Worm (Caenorhabditis elegans): ENCODE results near the gene cyp-37A1.

Gene cyp-37A1

DNA sequence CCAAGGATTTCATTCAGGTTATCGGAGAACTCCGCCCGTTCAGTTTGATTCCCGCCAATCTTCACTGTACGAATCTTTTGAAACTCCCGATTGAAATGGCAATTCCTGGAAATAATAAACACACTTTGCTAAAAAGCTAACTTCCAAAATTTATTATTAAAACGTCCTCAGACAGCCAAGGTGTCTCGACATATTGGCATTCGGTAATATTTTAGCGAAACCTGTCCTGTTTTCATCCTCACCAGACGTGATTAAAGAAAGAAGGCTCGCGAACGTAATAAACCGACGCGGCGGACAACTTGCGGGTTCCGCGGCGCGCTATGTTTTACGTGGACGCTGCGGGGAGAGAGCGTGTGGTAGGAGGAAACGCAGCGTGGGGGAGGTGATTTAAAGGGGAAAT, 1.4 kb upstream of the cyp-37A1 start (continued):
- TF ChIP-seq skn-1 (tag; optimal IDR thresholded peaks at IDR 0.05): peak; percentile 34
- peak; percentile 49 for TF ChIP-seq isw-1 (GFP tag; IDR thresholded peaks at IDR 0.05)
- TF ChIP-seq aly-2 (tag; optimal IDR thresholded peaks at IDR 0.05): peak; percentile 82
- peak; percentile 57 for TF ChIP-seq C04F5.9 (tag; optimal IDR thresholded peaks at IDR 0.05)
- no peak for TF ChIP-seq ceh-63 (GFP tag; optimal IDR thresholded peaks at IDR 0.05)
- peak in 2 of 6 experiments; percentile 67 to 70 for TF ChIP-seq elt-3 (tag; optimal IDR thresholded peaks at IDR 0.05)
- peak; percentile 30 for TF ChIP-seq hlh-4 (tag; optimal IDR thresholded peaks at IDR 0.05)
- TF ChIP-seq lin-13 (GFP tag; optimal IDR thresholded peaks at IDR 0.05): peak; percentile 30
- TF ChIP-seq nhr-11 (tag; optimal IDR thresholded peaks at IDR 0.05): peak; percentile 49
- peak; percentile 3 for TF ChIP-seq F16B12.6 (tag; optimal IDR thresholded peaks at IDR 0.05)
- peak; percentile 79 for TF ChIP-seq irx-1 (tag; optimal IDR thresholded peaks at IDR 0.05)
- TF ChIP-seq hlh-17 (GFP tag; optimal IDR thresholded peaks at IDR 0.05; ENCODE audit: borderline replicate concordance): no peak
- TF ChIP-seq mep-1 (tag; optimal IDR thresholded peaks at IDR 0.05): peak; percentile 79
- TF ChIP-seq C34B4.2 (tag; optimal IDR thresholded peaks at IDR 0.05): peak; percentile 5
- TF ChIP-seq pag-3 (tag; optimal IDR thresholded peaks at IDR 0.05; ENCODE audit: borderline replicate concordance, insufficient read depth): peak; percentile 54
- TF ChIP-seq jun-1 (tag; optimal IDR thresholded peaks at IDR 0.05): peak; percentile 71
- peak; percentile 91 for TF ChIP-seq snu-23 (GFP tag; optimal IDR thresholded peaks at IDR 0.05)
- TF ChIP-seq ceh-8 (GFP tag; optimal IDR thresholded peaks at IDR 0.05): peak; percentile 79
- TF ChIP-seq nhr-20 (tag; optimal IDR thresholded peaks at IDR 0.05): peak; percentile 91
- TF ChIP-seq pax-3 (tag; optimal IDR thresholded peaks at IDR 0.05): peak; percentile 67
- TF ChIP-seq nhr-47 (tag; optimal IDR thresholded peaks at IDR 0.05): peak; percentile 93
- TF ChIP-seq nhr-85 (tag): peak; percentile 97
- no peak for TF ChIP-seq nhr-28 (tag; optimal IDR thresholded peaks at IDR 0.05)
- peak; percentile 44 for TF ChIP-seq fos-1 (tag; optimal IDR thresholded peaks at IDR 0.05)
- TF ChIP-seq Y116A8C.19 (tag; optimal IDR thresholded peaks at IDR 0.05; ENCODE audit: borderline replicate concordance): no peak
- TF ChIP-seq tbx-2 (tag; optimal IDR thresholded peaks at IDR 0.05): peak; percentile 80
- no peak for TF ChIP-seq fkh-4 (tag; optimal IDR thresholded peaks at IDR 0.05; ENCODE audit: borderline replicate concordance)
- peak; percentile 81 for TF ChIP-seq zip-4 (GFP tag; optimal IDR thresholded peaks at IDR 0.05)
- TF ChIP-seq efl-1 (optimal IDR thresholded peaks at IDR 0.05): peak; percentile 53 to 80
- TF ChIP-seq efl-1 (GFP tag; optimal IDR thresholded peaks at IDR 0.05 in 1 of 2): peak; percentile 62 to 96
- TF ChIP-seq rnt-1 (tag; optimal IDR thresholded peaks at IDR 0.05): peak; percentile 85
- peak; percentile 22 to 58 (median 33) for TF ChIP-seq ceh-82 (tag; optimal IDR thresholded peaks at IDR 0.05)
- peak; percentile 84 for TF ChIP-seq dsc-1 (tag; optimal IDR thresholded peaks at IDR 0.05)
- TF ChIP-seq hpl-2 (GFP tag; optimal IDR thresholded peaks at IDR 0.05): peak; percentile 54
- peak; percentile 40 to 80 for TF ChIP-seq lin-35 (GFP tag; optimal IDR thresholded peaks at IDR 0.05)
- TF ChIP-seq nhr-77 (tag; optimal IDR thresholded peaks at IDR 0.05): peak; percentile 86
- TF ChIP-seq efl-3 (GFP tag; optimal IDR thresholded peaks at IDR 0.05): no peak
- no peak for TF ChIP-seq alr-1 (tag; optimal IDR thresholded peaks at IDR 0.05; ENCODE audit: borderline replicate concordance)
- no peak for TF ChIP-seq unc-98 (GFP tag; IDR thresholded peaks at IDR 0.05)
- TF ChIP-seq swsn-7 (tag; optimal IDR thresholded peaks at IDR 0.05): peak; percentile 92
- peak; percentile 77 for TF ChIP-seq sox-4 (tag; optimal IDR thresholded peaks at IDR 0.05)
- TF ChIP-seq unc-62 (GFP tag; optimal IDR thresholded peaks at IDR 0.05): no peak

DNA sequence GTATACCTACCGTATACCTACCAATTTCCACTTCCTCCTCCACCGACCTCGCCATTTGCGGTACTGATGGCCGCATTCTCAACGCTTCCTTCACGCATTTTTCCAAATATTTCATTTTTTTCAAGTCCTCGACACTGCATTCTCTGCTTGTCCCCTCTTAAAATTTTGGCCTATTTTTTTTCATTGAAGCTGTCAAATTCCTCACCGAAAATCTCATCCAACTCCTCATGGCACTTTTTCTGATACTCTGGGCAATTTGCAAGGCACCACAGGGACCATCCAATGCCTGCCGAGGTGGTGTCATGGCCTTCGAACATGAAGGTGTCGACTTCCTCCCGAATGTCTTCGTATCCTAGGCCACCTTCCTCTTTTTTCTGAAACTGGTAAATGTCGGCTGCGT, 2.1 kb downstream of the cyp-37A1 start:
- no peak for TF ChIP-seq alr-1 (tag; optimal IDR thresholded peaks at IDR 0.05; ENCODE audit: borderline replicate concordance)
- no peak for TF ChIP-seq pqm-1 (tag; optimal IDR thresholded peaks at IDR 0.05)
- TF ChIP-seq nhr-76 (tag; optimal IDR thresholded peaks at IDR 0.05): no peak
- no peak for TF ChIP-seq unc-62 (GFP tag; optimal IDR thresholded peaks at IDR 0.05)
- TF ChIP-seq nhr-90 (tag; optimal IDR thresholded peaks at IDR 0.05; ENCODE audit: poor library complexity): no peak
- TF ChIP-seq ceh-82 (tag; optimal IDR thresholded peaks at IDR 0.05): no peak
- TF ChIP-seq lin-14 (GFP tag; optimal IDR thresholded peaks at IDR 0.05): no peak

Measured in whole organism, L1 larva.